Fruit fly (Drosophila melanogaster) whole organism, embryonic: Measurements from ENCODE around the gene CG6688.

Source experiments
- Aef1 ChIP-seq: fragments of 200-800 bp; sonication (Bioruptor generic); IDR thresholded peaks from 3 replicates; pipeline ENCODE4 v1.3.6; 2022; ENCODE audit warnings: missing biosample characterization, missing genetic modification characterization
- Atf6 ChIP-seq: fragments of 200-800 bp; sonication (Bioruptor generic); IDR thresholded peaks from 2 replicates; pipeline ENCODE4 v1.3.6; 2022; ENCODE audit warnings: missing biosample characterization, missing genetic modification characterization
- Awh ChIP-seq: fragments of 200-800 bp; sonication (Bioruptor generic); IDR thresholded peaks from 2 replicates; pipeline ENCODE4, ENCODE4 v1.3.6; 2022; ENCODE audit warnings: missing biosample characterization, missing genetic modification characterization
- Bgb ChIP-seq: fragments of 200-800 bp; sonication (Bioruptor generic); IDR thresholded peaks from 2 replicates; pipeline ENCODE4 v1.3.6; 2022; ENCODE audit warnings: missing biosample characterization, missing genetic modification characterization; ENCODE audit not compliant: partially characterized antibody
- CG10431 ChIP-seq: fragments of 200-800 bp; sonication (Bioruptor generic); optimal IDR thresholded peaks from 3 replicates; lab custom pipeline; 2018; ENCODE audit warnings: missing biosample characterization, mild to moderate bottlenecking, missing genetic modification characterization
- CG11093 ChIP-seq: fragments of 200-800 bp; sonication (Bioruptor generic); IDR thresholded peaks from 3 replicates; pipeline ENCODE4 v1.3.6; 2022; ENCODE audit warnings: missing biosample characterization, missing genetic modification characterization
- CG11696 ChIP-seq: fragments of 200-800 bp; sonication (Bioruptor generic); IDR thresholded peaks from 2 replicates; pipeline ENCODE4 v1.3.6; 2022; ENCODE audit warnings: missing biosample characterization, missing genetic modification characterization
- CG13287 ChIP-seq: fragments of 200-800 bp; sonication (Bioruptor generic); IDR thresholded peaks from 2 replicates; pipeline ENCODE4 v1.3.6; 2022; ENCODE audit warnings: missing biosample characterization, missing genetic modification characterization; ENCODE audit not compliant: partially characterized antibody
- CG13424 ChIP-seq: fragments of 200-800 bp; sonication (Bioruptor generic); optimal IDR thresholded peaks from 2 replicates; lab custom pipeline; 2019; ENCODE audit warnings: missing biosample characterization, mild to moderate bottlenecking, missing genetic modification characterization, moderate library complexity
- CG15269 ChIP-seq: fragments of 200-800 bp; sonication (Bioruptor generic); optimal IDR thresholded peaks from 2 replicates; lab custom pipeline; 2018; ENCODE audit warnings: missing biosample characterization, mild to moderate bottlenecking, missing genetic modification characterization, moderate library complexity
- CG1529 ChIP-seq: fragments of 200-800 bp; sonication (Bioruptor generic); optimal IDR thresholded peaks from 3 replicates; lab custom pipeline; 2018; ENCODE audit warnings: missing biosample characterization, missing genetic modification characterization
- CG15696 ChIP-seq: fragments of 200-800 bp; sonication (Bioruptor generic); optimal IDR thresholded peaks from 2 replicates; lab custom pipeline; 2019; ENCODE audit warnings: missing biosample characterization, mild to moderate bottlenecking, missing genetic modification characterization, moderate library complexity
- CG1603 ChIP-seq: fragments of 200-800 bp; sonication (Bioruptor generic); optimal IDR thresholded peaks from 2 replicates; lab custom pipeline; 2019; ENCODE audit warnings: missing biosample characterization, mild to moderate bottlenecking, missing genetic modification characterization, moderate library complexity
- CG2116 ChIP-seq: fragments of 200-800 bp; sonication (Bioruptor generic); optimal IDR thresholded peaks from 3 replicates; lab custom pipeline; 2018; ENCODE audit warnings: missing biosample characterization, mild to moderate bottlenecking, missing genetic modification characterization
- CG3065 ChIP-seq: fragments of 200-800 bp; sonication (Bioruptor generic); optimal IDR thresholded peaks from 2 replicates; lab custom pipeline; 2016; ENCODE audit warnings: missing biosample characterization, missing genetic modification characterization
- CG34422 ChIP-seq: fragments of 200-800 bp; sonication (Bioruptor generic); IDR thresholded peaks from 3 replicates; pipeline ENCODE4 v1.3.6; 2022; ENCODE audit warnings: missing biosample characterization, missing genetic modification characterization
- CG3847 ChIP-seq: fragments of 200-800 bp; sonication (Bioruptor generic); IDR thresholded peaks from 2 replicates; pipeline ENCODE4 v1.3.6; 2022; ENCODE audit warnings: missing biosample characterization, missing genetic modification characterization
- CG6175 ChIP-seq: fragments of 200-800 bp; sonication (Bioruptor generic); IDR thresholded peaks from 3 replicates; pipeline ENCODE4 v1.3.6; 2022; ENCODE audit warnings: missing biosample characterization, missing genetic modification characterization
- CG8924 ChIP-seq: fragments of 200-800 bp; optimal IDR thresholded peaks from 3 replicates; lab custom pipeline; 2019; ENCODE audit warnings: missing biosample characterization, mild to moderate bottlenecking, missing genetic modification characterization, moderate library complexity
- CTCF ChIP-seq: fragments of 200-800 bp; sonication (Bioruptor generic); optimal IDR thresholded peaks from 2 replicates; lab custom pipeline; 2017; ENCODE audit warnings: missing biosample characterization, mild to moderate bottlenecking, missing genetic modification characterization, moderate library complexity
- CrebB ChIP-seq: fragments of 200-800 bp; sonication (Bioruptor generic); optimal IDR thresholded peaks from 3 replicates; lab custom pipeline; 2018; ENCODE audit warnings: missing biosample characterization, mild to moderate bottlenecking, missing genetic modification characterization
- D ChIP-seq, 2 experiments: fragments of 200-800 bp in 1 of 2; fragments of >200 bp in 1 of 2; sonication (Bioruptor generic) in 1 of 2; optimal IDR thresholded peaks; 2 replicates in 1 of 2; 3 replicates in 1 of 2; lab custom pipeline; 2017; ENCODE audit warnings: mild to moderate bottlenecking in 1 of 2, missing biosample characterization in 1 of 2, missing genetic modification characterization in 1 of 2, missing genetic modification reagents in 1 of 2
- Dip3 ChIP-seq: fragments of 200-800 bp; sonication (Bioruptor generic); optimal IDR thresholded peaks from 3 replicates; lab custom pipeline; 2016; ENCODE audit warnings: missing biosample characterization, missing genetic modification characterization
- Doc2 ChIP-seq: fragments of 200-800 bp; sonication (Bioruptor generic); IDR thresholded peaks from 2 replicates; pipeline ENCODE4 v1.3.6; 2022; ENCODE audit warnings: missing biosample characterization, missing genetic modification characterization
- Eip74EF ChIP-seq, 2 experiments: fragments of 200-800 bp in 1 of 2; fragments of >200 bp in 1 of 2; sonication (Bioruptor generic) in 1 of 2; optimal IDR thresholded peaks; 2 replicates each; lab custom pipeline; 2017 to 2019; ENCODE audit warnings: missing biosample characterization in 2 of 2, missing genetic modification characterization in 2 of 2, mild to moderate bottlenecking in 1 of 2, moderate library complexity in 1 of 2
- Lhr ChIP-seq: fragments of 200-800 bp; sonication (Bioruptor generic); optimal IDR thresholded peaks from 3 replicates; lab custom pipeline; 2017; ENCODE audit warnings: mild to moderate bottlenecking, missing biosample characterization, missing genetic modification reagents, missing genetic modification characterization
- MBD-R2 ChIP-seq: fragments of 200-800 bp; sonication (Bioruptor generic); IDR thresholded peaks from 2 replicates; pipeline ENCODE4 v1.3.6; 2022; ENCODE audit warnings: missing biosample characterization, missing genetic modification characterization
- MTF-1 ChIP-seq: fragments of 200-800 bp; sonication (Bioruptor generic); optimal IDR thresholded peaks from 2 replicates; lab custom pipeline; 2018; ENCODE audit warnings: missing biosample characterization, mild to moderate bottlenecking, missing genetic modification characterization, borderline replicate concordance
- Med ChIP-seq: fragments of 200-800 bp; sonication (Bioruptor generic); peaks from one replicate; lab custom pipeline; 2016; ENCODE audit warnings: missing biosample characterization, missing genetic modification characterization, mild to moderate bottlenecking, inconsistent platforms, moderate library complexity
- Mrtf ChIP-seq: fragments of 200-800 bp; sonication (Bioruptor generic); IDR thresholded peaks from 3 replicates; pipeline ENCODE4 v1.3.6; 2022; ENCODE audit warnings: missing biosample characterization, missing genetic modification characterization
- Rfx ChIP-seq: fragments of 200-800 bp; sonication (Bioruptor generic); IDR thresholded peaks from 2 replicates; pipeline ENCODE4 v1.3.6; 2022; ENCODE audit warnings: missing biosample characterization, missing genetic modification characterization
- Vsx1 ChIP-seq: fragments of 200-800 bp; sonication (Bioruptor generic); optimal IDR thresholded peaks from 2 replicates; lab custom pipeline; 2017; ENCODE audit warnings: missing biosample characterization, mild to moderate bottlenecking, missing genetic modification characterization, missing genetic modification reagents
- ci ChIP-seq: fragments of 200-800 bp; sonication (Bioruptor generic); IDR thresholded peaks from 3 replicates; pipeline ENCODE4 v1.3.6; 2022; ENCODE audit warnings: missing biosample characterization, missing genetic modification characterization
- ewg ChIP-seq: fragments of 200-800 bp; sonication (Bioruptor generic); optimal IDR thresholded peaks from 3 replicates; lab custom pipeline; 2017; ENCODE audit warnings: mild to moderate bottlenecking, missing biosample characterization, missing genetic modification reagents, missing genetic modification characterization
- grau ChIP-seq: fragments of 200-800 bp; optimal IDR thresholded peaks from 3 replicates; lab custom pipeline; 2019; ENCODE audit warnings: missing biosample characterization, mild to moderate bottlenecking, missing genetic modification characterization, moderate library complexity
- hth ChIP-seq: fragments of >200 bp; optimal IDR thresholded peaks from 2 replicates; lab custom pipeline; 2017; ENCODE audit warnings: inconsistent platforms
- ken ChIP-seq: fragments of 200-800 bp; sonication (Bioruptor generic); IDR thresholded peaks from 3 replicates; pipeline ENCODE4 v1.3.6; 2022; ENCODE audit warnings: missing biosample characterization, missing genetic modification characterization
- mam ChIP-seq: fragments of 200-800 bp; sonication (Bioruptor generic); optimal IDR thresholded peaks from 3 replicates; lab custom pipeline; 2016; ENCODE audit warnings: missing biosample characterization, missing genetic modification characterization
- mirr ChIP-seq: fragments of 200-800 bp; sonication (Bioruptor generic); optimal IDR thresholded peaks from 3 replicates; lab custom pipeline; 2018; ENCODE audit warnings: missing biosample characterization, mild to moderate bottlenecking, missing genetic modification characterization
- oc ChIP-seq: fragments of 200-800 bp; sonication (Bioruptor generic); optimal IDR thresholded peaks from 2 replicates; lab custom pipeline; 2018; ENCODE audit warnings: missing biosample characterization, mild to moderate bottlenecking, missing genetic modification characterization, moderate library complexity
- row ChIP-seq: fragments of 200-800 bp; sonication (Bioruptor generic); IDR thresholded peaks from 3 replicates; pipeline ENCODE4 v1.3.6; 2022; ENCODE audit warnings: missing biosample characterization, missing genetic modification characterization
- schlank ChIP-seq: fragments of 200-800 bp; sonication (Bioruptor generic); optimal IDR thresholded peaks from 2 replicates; lab custom pipeline; 2018; ENCODE audit warnings: missing biosample characterization, mild to moderate bottlenecking, missing genetic modification characterization
- sens ChIP-seq: fragments of 200-800 bp; sonication (Bioruptor generic); peaks from one replicate; lab custom pipeline; 2016; ENCODE audit warnings: missing biosample characterization, missing genetic modification characterization
- sob ChIP-seq: fragments of 200-800 bp; sonication (Bioruptor generic); IDR thresholded peaks from 2 replicates; pipeline ENCODE4 v1.3.6; 2022; ENCODE audit warnings: missing biosample characterization, missing genetic modification characterization
- stwl ChIP-seq: fragments of 200-800 bp; sonication (Bioruptor generic); optimal IDR thresholded peaks from 3 replicates; lab custom pipeline; 2018; ENCODE audit warnings: missing biosample characterization, mild to moderate bottlenecking, missing genetic modification characterization, moderate library complexity
- tx ChIP-seq: fragments of 200-800 bp; sonication (Bioruptor generic); optimal IDR thresholded peaks from 2 replicates; lab custom pipeline; 2016; ENCODE audit warnings: missing biosample characterization, missing genetic modification characterization
- unpg ChIP-seq: fragments of 200-800 bp; sonication (Bioruptor generic); optimal IDR thresholded peaks from 3 replicates; lab custom pipeline; 2018; ENCODE audit warnings: missing biosample characterization, mild to moderate bottlenecking, missing genetic modification characterization, moderate library complexity
- vvl ChIP-seq: fragments of 200-800 bp; sonication (Bioruptor generic); IDR thresholded peaks from 2 replicates; pipeline ENCODE4 v1.3.6; 2022; ENCODE audit warnings: missing biosample characterization, missing genetic modification characterization
- yki ChIP-seq: fragments of >200 bp; optimal IDR thresholded peaks from 3 replicates; lab custom pipeline; 2018
- z ChIP-seq: fragments of 200-800 bp; sonication (Bioruptor generic); IDR thresholded peaks from 3 replicates; pipeline ENCODE4 v1.3.6; 2022; ENCODE audit warnings: missing biosample characterization, missing genetic modification characterization

CG6688 gene

DNA sequence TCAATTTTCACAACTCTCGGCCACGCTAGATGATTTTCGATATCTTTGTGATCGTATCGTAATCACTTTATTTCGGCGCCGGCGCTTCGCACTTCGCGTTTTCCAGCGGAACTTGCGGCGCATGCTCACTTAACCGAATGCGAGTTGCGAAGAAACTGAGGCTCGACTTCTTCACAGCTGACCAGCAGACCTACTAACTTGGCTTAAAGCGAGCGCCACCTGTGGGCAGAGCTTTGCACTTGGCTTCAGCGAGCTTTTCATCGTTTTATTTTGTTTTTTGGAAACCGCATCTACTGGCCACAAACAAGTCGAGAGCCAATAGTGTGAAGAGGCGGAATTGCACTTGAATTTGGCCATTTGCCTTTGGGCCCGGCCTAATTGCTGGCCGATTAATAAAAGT lies 1.8 kb upstream of the CG6688 start, which contains the start of gene CG34375 (continued):
- no peak for TF ChIP-seq CG15696 (tag; lab: Kevin White, UChicago)
- TF ChIP-seq ci = 0 out of 3 replicates have a peak, but pooled peaks have one; percentile 35
- 0 out of 2 replicates have a peak, but pooled peaks have one; percentile 14 for TF ChIP-seq Awh (GFP tag; lab: Robert Waterston, UW)
- 0 out of 2 replicates have a peak, but pooled peaks have one; percentile 5 for TF ChIP-seq sob (GFP tag; lab: Robert Waterston, UW)
- no peak for TF ChIP-seq D (optimal IDR thresholded peaks at IDR 0.05; lab: Kevin White, UChicago)
- TF ChIP-seq D (GFP tag; optimal IDR thresholded peaks at IDR 0.05; lab: Kevin White, UChicago) = no peak
- peak; percentile 12 for TF ChIP-seq sens
- TF ChIP-seq oc (tag; lab: Kevin White, UChicago) = peak; percentile 19
- peak; percentile 89 for TF ChIP-seq CTCF (GFP tag; lab: Kevin White, UChicago)
- TF ChIP-seq Bgb = 0 out of 2 replicates have a peak, but pooled peaks have one; percentile 10
- TF ChIP-seq vvl (GFP tag; lab: Robert Waterston, UW) = peak; percentile 25; the same call in 1 of the 2 replicates
- 0 out of 3 replicates have a peak, but pooled peaks have one; percentile 46 for TF ChIP-seq CG34422 (GFP tag; lab: Robert Waterston, UW)
- TF ChIP-seq Med (GFP tag; lab: Kevin White, UChicago) = peak; percentile 79
- TF ChIP-seq ewg = no peak
- peak in 1 of 2 experiments; percentile 17 for TF ChIP-seq Eip74EF (GFP tag; optimal IDR thresholded peaks at IDR 0.05; lab: Kevin White, UChicago)

DNA sequence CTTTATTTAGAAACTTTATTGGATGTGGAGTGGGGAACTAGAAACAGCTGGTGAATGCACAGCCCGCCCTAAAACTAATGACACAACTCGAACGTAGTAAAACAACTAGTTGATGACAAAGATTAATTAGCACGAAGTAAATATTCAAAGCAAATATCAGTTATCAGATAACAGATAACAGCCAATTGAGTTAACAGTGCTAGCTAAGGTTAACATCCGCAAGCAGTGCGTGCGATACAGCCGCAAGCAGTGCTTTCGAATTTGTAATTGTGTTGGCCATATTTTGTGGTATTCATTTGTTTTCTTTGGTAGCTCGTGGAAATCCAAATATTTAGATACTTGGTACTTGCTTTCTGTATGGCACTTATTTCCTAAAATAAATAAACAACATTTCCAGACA lies 1.3 kb downstream of the CG6688 start:
- TF ChIP-seq sens = peak; percentile 72
- no peak for TF ChIP-seq z (GFP tag; lab: Robert Waterston, UW)
- no peak for TF ChIP-seq CG1529 (GFP tag; lab: Kevin White, UChicago)
- TF ChIP-seq CG15269 (tag; lab: Kevin White, UChicago) = peak; percentile 32
- peak; percentile 43; the same call in 1 of the 2 replicates for TF ChIP-seq Rfx (GFP tag; lab: Robert Waterston, UW)
- TF ChIP-seq Lhr = no peak
- no peak for TF ChIP-seq Aef1 (GFP tag; lab: Robert Waterston, UW)
- TF ChIP-seq schlank (tag; lab: Kevin White, UChicago) = peak; percentile 30
- TF ChIP-seq MTF-1 (GFP tag; lab: Kevin White, UChicago) = peak; percentile 4
- no peak for TF ChIP-seq CG11093 (GFP tag; lab: Robert Waterston, UW)
- TF ChIP-seq CG3847 (GFP tag; lab: Robert Waterston, UW) = 0 out of 2 replicates have a peak, but pooled peaks have one; percentile 7
- no peak for TF ChIP-seq CG3065 (GFP tag; lab: Kevin White, UChicago)
- TF ChIP-seq hth (lab: Kevin White, UChicago) = no peak
- TF ChIP-seq Atf6 (GFP tag; lab: Robert Waterston, UW) = no peak
- no peak for TF ChIP-seq CG2116 (GFP tag; lab: Kevin White, UChicago)
- TF ChIP-seq Mrtf (GFP tag; lab: Robert Waterston, UW) = no peak
- peak; percentile 19 for TF ChIP-seq CG1603
- TF ChIP-seq Eip74EF (GFP tag; optimal IDR thresholded peaks at IDR 0.05; lab: Kevin White, UChicago) = peak in 1 of 2 experiments; percentile 52
- TF ChIP-seq CG13287 (GFP tag; lab: Robert Waterston, UW) = peak; percentile 17; the same call in 1 of the 2 replicates
- TF ChIP-seq Doc2 (GFP tag; lab: Robert Waterston, UW) = no peak
- TF ChIP-seq mirr (GFP tag; lab: Kevin White, UChicago) = peak; percentile 35
- peak; percentile 29 for TF ChIP-seq unpg (GFP tag; lab: Kevin White, UChicago)
- no peak for TF ChIP-seq ken (GFP tag; lab: Robert Waterston, UW)
- peak; percentile 26; the same call in 1 of the 2 replicates for TF ChIP-seq MBD-R2 (GFP tag; lab: Robert Waterston, UW)
- TF ChIP-seq row (GFP tag; lab: Robert Waterston, UW) = no peak
- TF ChIP-seq yki = no peak
- TF ChIP-seq tx = no peak
- no peak for TF ChIP-seq CG8924 (tag; lab: Kevin White, UChicago)
- peak; percentile 3 for TF ChIP-seq CG13424
- no peak for TF ChIP-seq CG10431
- no peak for TF ChIP-seq mam (GFP tag; lab: Kevin White, UChicago)
- 0 out of 2 replicates have a peak, but pooled peaks have one; percentile 32 for TF ChIP-seq CG11696 (GFP tag; lab: Robert Waterston, UW)
- TF ChIP-seq stwl (tag; lab: Kevin White, UChicago) = peak; percentile 6
- TF ChIP-seq Vsx1 (GFP tag; lab: Kevin White, UChicago) = peak; percentile 74
- TF ChIP-seq grau (tag; lab: Kevin White, UChicago) = no peak
- TF ChIP-seq Dip3 = no peak
- no peak for TF ChIP-seq CG6175
- TF ChIP-seq CrebB (tag; lab: Kevin White, UChicago) = peak; percentile 1
